Worm (Caenorhabditis elegans): Measurements from ENCODE around the gene idpp-3.

ce11 chrX:14988160-14988559 is 26.8 kb upstream of the idpp-3 start:
- TF ChIP-seq dve-1 (tag; optimal IDR thresholded peaks at IDR 0.05) (no peak), zip-5 (tag; optimal IDR thresholded peaks at IDR 0.05) (no peak), tbx-2 (tag; optimal IDR thresholded peaks at IDR 0.05) (no peak), npax-4 (tag; optimal IDR thresholded peaks at IDR 0.05) (no peak), unc-55 (GFP tag; optimal IDR thresholded peaks at IDR 0.05) (no peak), C08G9.2 (tag; optimal IDR thresholded peaks at IDR 0.05) (no peak), fax-1 (tag; optimal IDR thresholded peaks at IDR 0.05) (no peak), nhr-11 (tag; optimal IDR thresholded peaks at IDR 0.05) (no peak), ceh-22 (tag; optimal IDR thresholded peaks at IDR 0.05) (no peak), fkh-10 (GFP tag; optimal IDR thresholded peaks at IDR 0.05) (no peak), pha-4 (tag; optimal IDR thresholded peaks at IDR 0.05) (no peak)
